Worm (Caenorhabditis elegans): ENCODE measurements around the gene pals-20.

DNA sequence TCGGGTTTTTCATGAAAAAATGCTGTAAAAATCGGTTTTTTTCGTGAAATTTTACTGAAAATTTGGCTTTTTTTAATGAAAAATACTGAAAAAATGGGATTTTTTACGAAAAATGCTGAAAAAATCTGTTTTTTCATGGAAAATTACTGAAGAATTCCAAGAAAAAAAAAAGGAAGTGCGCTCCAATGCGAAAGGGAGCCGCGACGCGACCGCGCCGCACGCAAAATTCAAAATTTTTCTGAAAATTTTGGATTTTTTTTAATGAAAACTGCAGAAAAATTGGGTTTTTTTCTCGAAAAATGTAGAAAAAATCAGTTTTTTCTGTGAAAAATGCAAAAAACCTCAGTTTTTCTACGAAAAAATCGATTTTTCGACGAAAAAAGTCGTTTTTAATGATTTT lies 28.4 kb upstream of the pals-20 start:
- TF ChIP-seq W03F9.2 (tag; optimal IDR thresholded peaks at IDR 0.05), result no peak
- TF ChIP-seq him-1 (tag; optimal IDR thresholded peaks at IDR 0.05), result no peak
